Worm (Caenorhabditis elegans) whole organism, L3 larva: Measurements from ENCODE around the gene rexd-1.

Source experiments
- aly-2 ChIP-seq: fragments of 150-350 bp; optimal IDR thresholded peaks from 2 replicates; lab custom pipeline; 2014; ENCODE audit warnings: missing biosample characterization, missing genetic modification characterization
- ama-1 ChIP-seq: fragments of 150-350 bp; optimal IDR thresholded peaks from 2 replicates; lab custom pipeline; 2018
- ceh-16 ChIP-seq: sonication (generic microtip); optimal IDR thresholded peaks from 2 replicates; lab custom pipeline; 2017; ENCODE audit warnings: missing biosample characterization, missing genetic modification characterization
- ceh-28 ChIP-seq: fragments of 150-350 bp; optimal IDR thresholded peaks from 2 replicates; lab custom pipeline; 2014; ENCODE audit warnings: missing biosample characterization, missing genetic modification reagents, missing genetic modification characterization
- egl-27 ChIP-seq: sonication (generic microtip); optimal IDR thresholded peaks from 4 replicates; lab custom pipeline; 2017; ENCODE audit warnings: missing biosample characterization, missing genetic modification reagents, missing genetic modification characterization
- egl-5 ChIP-seq: fragments of 150-350 bp; optimal IDR thresholded peaks from 2 replicates; lab custom pipeline; 2017; ENCODE audit warnings: missing biosample characterization, missing genetic modification reagents, missing genetic modification characterization, inconsistent platforms
- elt-1 ChIP-seq: fragments of 150-350 bp; optimal IDR thresholded peaks from 2 replicates; lab custom pipeline; 2014; ENCODE audit warnings: missing biosample characterization, missing genetic modification characterization
- elt-2 ChIP-seq: sonication (generic microtip); optimal IDR thresholded peaks from 2 replicates; lab custom pipeline; 2016; ENCODE audit warnings: missing genetic modification reagents, mild to moderate bottlenecking, missing genetic modification characterization, missing compliant biosample characterization
- eor-1 ChIP-seq, 2 experiments: fragments of 150-350 bp; optimal IDR thresholded peaks; 2 replicates each; lab custom pipeline; 2014 to 2018; ENCODE audit warnings: missing biosample characterization in 2 of 2, missing genetic modification characterization in 2 of 2
- fkh-10 ChIP-seq: sonication (generic microtip); optimal IDR thresholded peaks from 2 replicates; lab custom pipeline; 2017; ENCODE audit warnings: missing biosample characterization, missing genetic modification reagents, missing genetic modification characterization
- fkh-2 ChIP-seq: fragments of 150-350 bp; optimal IDR thresholded peaks from 2 replicates; lab custom pipeline; 2014; ENCODE audit warnings: missing biosample characterization, missing genetic modification reagents, missing genetic modification characterization
- fos-1 ChIP-seq: fragments of 150-350 bp; optimal IDR thresholded peaks from 2 replicates; lab custom pipeline; 2014; ENCODE audit warnings: missing biosample characterization, missing genetic modification characterization
- hmg-11 ChIP-seq: sonication (generic microtip); optimal IDR thresholded peaks from 2 replicates; lab custom pipeline; 2016; ENCODE audit warnings: missing genetic modification characterization, missing compliant biosample characterization
- lin-15B ChIP-seq: fragments of 150-350 bp; optimal IDR thresholded peaks from 2 replicates; lab custom pipeline; 2014; ENCODE audit warnings: missing biosample characterization, missing genetic modification characterization
- lsy-12 ChIP-seq: sonication (generic microtip); optimal IDR thresholded peaks from 2 replicates; lab custom pipeline; 2016; ENCODE audit warnings: mild to moderate bottlenecking, missing genetic modification characterization, missing compliant biosample characterization
- mdl-1 ChIP-seq: fragments of 150-350 bp; optimal IDR thresholded peaks from 2 replicates; lab custom pipeline; 2014; ENCODE audit warnings: missing biosample characterization, missing genetic modification characterization
- nfya-1 ChIP-seq: sonication (generic microtip); optimal IDR thresholded peaks from 2 replicates; lab custom pipeline; 2017; ENCODE audit warnings: missing genetic modification characterization, mild to moderate bottlenecking, missing compliant biosample characterization, antibody characterized with exemption, moderate library complexity; ENCODE audit not compliant: insufficient read depth
- nhr-11 ChIP-seq: fragments of 150-350 bp; optimal IDR thresholded peaks from 2 replicates; lab custom pipeline; 2014; ENCODE audit warnings: missing biosample characterization, missing genetic modification characterization
- nhr-12 ChIP-seq: fragments of 150-350 bp; optimal IDR thresholded peaks from 2 replicates; lab custom pipeline; 2014; ENCODE audit warnings: missing biosample characterization, missing genetic modification characterization
- nhr-23 ChIP-seq: fragments of 150-350 bp; optimal IDR thresholded peaks from 2 replicates; lab custom pipeline; 2014; ENCODE audit warnings: missing biosample characterization, missing genetic modification reagents, missing genetic modification characterization
- nhr-28 ChIP-seq: fragments of 150-350 bp; optimal IDR thresholded peaks from 2 replicates; lab custom pipeline; 2014; ENCODE audit warnings: missing biosample characterization, missing genetic modification characterization
- nhr-43 ChIP-seq: sonication (generic microtip); optimal IDR thresholded peaks from 2 replicates; lab custom pipeline; 2016; ENCODE audit warnings: mild to moderate bottlenecking, missing genetic modification characterization, missing compliant biosample characterization; ENCODE audit not compliant: poor library complexity, severe bottlenecking
- nhr-67 ChIP-seq: fragments of 150-350 bp; optimal IDR thresholded peaks from 2 replicates; lab custom pipeline; 2014; ENCODE audit warnings: missing biosample characterization, missing genetic modification characterization
- nhr-76 ChIP-seq: fragments of 150-350 bp; sonication (generic microtip); optimal IDR thresholded peaks from 5 replicates; lab custom pipeline; 2014; ENCODE audit warnings: missing biosample characterization, missing genetic modification characterization
- nhr-77 ChIP-seq: fragments of 150-350 bp; optimal IDR thresholded peaks from 2 replicates; lab custom pipeline; 2014; ENCODE audit warnings: missing biosample characterization, missing genetic modification characterization
- pha-4 ChIP-seq: fragments of 150-350 bp; optimal IDR thresholded peaks from 2 replicates; lab custom pipeline; 2014; ENCODE audit warnings: missing biosample characterization, missing genetic modification reagents, missing genetic modification characterization
- pqm-1 ChIP-seq: fragments of 150-350 bp; optimal IDR thresholded peaks from 2 replicates; lab custom pipeline; 2017; ENCODE audit warnings: missing biosample characterization, missing genetic modification characterization, inconsistent platforms
- skn-1 ChIP-seq: fragments of 150-350 bp; optimal IDR thresholded peaks from 2 replicates; lab custom pipeline; 2014; ENCODE audit warnings: missing biosample characterization, missing genetic modification characterization
- tbx-2 ChIP-seq: sonication (generic microtip); optimal IDR thresholded peaks from 2 replicates; lab custom pipeline; 2016; ENCODE audit warnings: mild to moderate bottlenecking, missing genetic modification characterization, missing compliant biosample characterization
- unc-39 ChIP-seq: sonication (generic microtip); optimal IDR thresholded peaks from 4 replicates; lab custom pipeline; 2017; ENCODE audit warnings: missing biosample characterization, missing genetic modification characterization
- ztf-4 ChIP-seq: fragments of 150-350 bp; optimal IDR thresholded peaks from 2 replicates; lab custom pipeline; 2014; ENCODE audit warnings: missing biosample characterization, missing genetic modification characterization

rexd-1 gene

DNA sequence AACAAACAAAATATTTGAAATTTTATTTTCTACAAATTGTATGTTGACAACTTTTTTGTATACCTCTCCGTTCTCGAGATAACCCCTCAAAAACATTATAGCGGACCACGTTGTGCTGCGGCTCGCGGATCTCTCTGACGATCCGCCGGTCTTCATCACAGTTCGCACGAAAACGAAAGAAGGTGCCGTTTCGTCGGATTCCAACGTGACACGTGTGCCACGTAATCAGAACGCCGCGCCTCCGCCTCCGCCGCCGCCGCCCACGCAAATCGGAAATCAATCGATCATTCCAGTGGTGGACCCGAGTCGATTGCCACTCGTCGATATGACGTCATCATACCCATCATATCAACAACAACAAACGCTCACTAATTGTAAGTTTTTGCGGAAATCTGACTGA lies 34.9 kb upstream of the rexd-1 start:
- TF ChIP-seq ztf-4 (tag; lab: Kevin White, UChicago) (no peak), lin-15B (tag; lab: Kevin White, UChicago) (no peak), fkh-10 (GFP tag; lab: Kevin White, UChicago) (no peak), nhr-67 (tag; lab: Kevin White, UChicago) (no peak), mdl-1 (tag; lab: Kevin White, UChicago) (no peak), egl-27 (tag; lab: Kevin White, UChicago) (no peak), nhr-11 (tag; lab: Kevin White, UChicago) (no peak), egl-5 (tag; lab: Kevin White, UChicago) (no peak), fkh-2 (tag; lab: Kevin White, UChicago) (no peak), elt-2 (tag; lab: Kevin White, UChicago) (no peak), tbx-2 (tag; lab: Kevin White, UChicago) (no peak), pha-4 (tag; lab: Kevin White, UChicago) (no peak), ceh-28 (tag; lab: Kevin White, UChicago) (no peak), unc-39 (no peak), nfya-1 (tag; lab: Kevin White, UChicago) (no peak), aly-2 (no peak), ceh-16 (tag; lab: Kevin White, UChicago) (no peak)

DNA sequence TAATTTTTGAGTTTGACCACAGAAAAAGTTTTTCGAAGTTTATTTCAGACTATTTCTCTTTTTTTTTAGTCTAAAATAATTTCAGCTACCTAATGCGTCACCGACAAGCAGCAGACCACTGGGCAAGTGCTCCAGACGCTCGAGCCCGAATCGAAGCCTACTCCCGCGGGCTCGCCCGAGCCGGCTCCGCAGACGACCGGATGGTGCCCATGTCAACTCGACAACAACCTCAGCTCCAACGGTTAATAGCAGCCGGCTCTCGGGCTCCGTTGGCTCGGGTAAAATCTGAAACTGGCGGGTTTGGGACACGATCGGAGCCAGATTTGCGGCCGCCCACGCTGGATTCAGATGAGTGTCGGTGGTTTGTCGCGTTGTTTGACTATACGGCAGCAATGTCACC lies 31.3 kb upstream of the rexd-1 start:
- TF ChIP-seq nhr-77 (tag; lab: Kevin White, UChicago): no peak
- TF ChIP-seq nhr-43 (tag; lab: Kevin White, UChicago): no peak
- TF ChIP-seq nfya-1 (tag; lab: Kevin White, UChicago): no peak

DNA sequence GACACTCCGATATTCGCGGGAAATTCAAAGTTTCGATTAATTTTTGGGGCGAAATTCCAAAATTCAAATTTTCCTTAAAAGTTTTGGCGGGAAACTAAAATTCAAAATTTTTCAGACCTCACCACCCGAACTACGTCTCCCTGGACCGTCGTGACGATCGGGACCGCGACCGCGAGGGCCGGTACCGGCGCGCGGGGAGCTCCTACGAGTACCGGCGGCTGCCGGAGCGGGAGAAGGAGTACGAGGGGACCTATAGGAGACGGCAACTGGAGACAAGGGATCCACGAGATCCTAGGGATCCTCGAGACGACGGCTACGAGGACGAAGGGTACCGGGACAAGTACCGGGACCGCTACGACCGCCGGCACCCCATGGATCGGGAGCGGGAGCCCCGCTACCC lies 29.8 kb upstream of the rexd-1 start:
- no peak for TF ChIP-seq skn-1 (tag; lab: Kevin White, UChicago)
- TF ChIP-seq fos-1 (tag; lab: Kevin White, UChicago): no peak
- TF ChIP-seq nhr-28 (tag; lab: Kevin White, UChicago): no peak
- no peak for TF ChIP-seq ama-1 (lab: Kevin White, UChicago)
- TF ChIP-seq nhr-43 (tag; lab: Kevin White, UChicago): no peak
- no peak for TF ChIP-seq tbx-2 (tag; lab: Kevin White, UChicago)
- no peak for TF ChIP-seq nhr-23 (tag; lab: Kevin White, UChicago)
- TF ChIP-seq nhr-67 (tag; lab: Kevin White, UChicago): no peak
- TF ChIP-seq lsy-12 (tag; lab: Kevin White, UChicago): no peak
- TF ChIP-seq eor-1 (tag; optimal IDR thresholded peaks at IDR 0.05; lab: Kevin White, UChicago): no peak
- no peak for TF ChIP-seq hmg-11
- TF ChIP-seq elt-1 (tag; lab: Kevin White, UChicago): no peak

DNA sequence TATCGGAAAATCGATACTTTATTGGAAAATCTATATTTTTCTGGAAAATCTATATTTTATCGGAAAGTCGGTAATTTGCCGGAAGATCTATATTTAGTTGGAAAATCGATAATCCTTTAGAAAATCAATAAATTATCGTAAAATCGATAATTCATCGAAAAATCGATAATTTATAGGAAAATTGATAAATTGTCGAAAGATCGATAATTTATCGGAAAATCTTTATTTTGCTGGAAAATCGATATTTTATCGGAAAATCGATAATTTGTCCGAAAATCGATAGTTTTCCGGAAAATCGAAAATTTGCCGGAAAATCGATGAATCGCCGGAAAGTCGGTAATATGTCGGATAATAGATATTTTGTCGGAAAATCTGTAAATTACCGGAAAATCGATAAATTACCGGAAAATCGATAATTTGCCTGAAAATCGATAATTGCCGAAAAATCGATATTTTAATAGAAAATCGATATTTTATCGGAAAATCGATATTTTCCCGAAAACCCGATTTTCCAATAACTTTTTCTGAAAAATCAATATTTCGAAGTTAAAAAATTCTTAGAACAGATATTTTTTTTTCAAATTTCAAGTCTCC lies 28.8 kb upstream of the rexd-1 start:
- TF ChIP-seq ceh-28 (tag; lab: Kevin White, UChicago): peak; percentile 99
- no peak for TF ChIP-seq nhr-12 (tag; lab: Kevin White, UChicago)
- no peak for TF ChIP-seq fos-1 (tag; lab: Kevin White, UChicago)
- TF ChIP-seq, all 47 proteins: peak for 1

DNA sequence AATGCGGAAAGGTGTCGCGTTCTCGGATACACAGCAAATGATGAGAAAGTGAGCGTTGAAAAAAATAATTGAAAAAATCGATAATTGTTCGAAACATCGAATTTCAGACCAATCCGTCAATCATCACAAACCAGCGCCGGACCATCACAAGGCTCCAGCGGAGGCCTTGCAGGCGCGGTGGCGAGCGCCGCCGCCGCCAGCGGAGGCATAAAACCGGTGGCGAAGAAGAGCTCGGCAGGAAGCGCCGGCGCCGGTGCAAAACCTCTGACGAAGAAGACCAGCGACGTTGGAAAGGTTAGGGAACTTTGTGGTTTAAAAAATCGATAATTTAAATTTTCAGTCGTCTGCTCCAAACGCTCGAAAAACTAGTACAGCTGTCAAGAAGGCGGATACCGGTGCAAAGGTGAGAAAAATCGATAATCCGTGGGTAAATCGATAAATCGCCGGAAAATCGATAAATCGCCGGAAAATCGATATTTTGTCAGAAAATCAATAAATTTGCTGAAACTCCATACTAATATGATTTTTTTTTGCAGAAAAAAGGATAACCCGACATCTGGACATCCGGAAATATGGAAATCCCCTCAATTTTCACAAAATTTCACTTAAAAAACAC lies 28.0 kb upstream of the rexd-1 start:
- TF ChIP-seq skn-1 (tag; lab: Kevin White, UChicago) (no peak), nhr-76 (no peak), pqm-1 (tag; lab: Kevin White, UChicago) (no peak), ceh-28 (tag; lab: Kevin White, UChicago) (peak; percentile 92)
